Worm (Caenorhabditis elegans): ENCODE measurements around the gene ZK381.2.

DNA sequence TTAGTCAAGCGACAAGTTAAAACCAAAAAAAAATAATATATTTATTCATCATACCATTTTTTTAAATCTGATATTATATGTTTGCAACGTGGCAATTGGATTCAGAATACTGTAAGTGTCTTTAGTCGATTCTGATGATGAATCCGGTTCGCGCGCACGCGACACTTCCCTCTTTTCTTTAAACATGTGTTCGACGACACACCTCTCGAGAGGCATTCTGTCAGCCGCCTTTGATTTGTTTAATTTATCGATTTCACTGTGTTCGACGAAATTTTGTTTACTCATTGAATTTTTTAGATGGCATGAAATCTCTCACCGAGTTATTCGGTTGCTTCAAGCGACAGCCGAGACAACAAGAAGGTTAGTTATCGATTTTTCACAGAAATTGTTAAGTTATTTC lies 46.4 kb downstream of the ZK381.2 start, which contains the start of gene trxr-1:
- TF ChIP-seq C04F5.9 (tag; optimal IDR thresholded peaks at IDR 0.05), result no peak
- no peak for TF ChIP-seq mab-9 (GFP tag; IDR thresholded peaks at IDR 0.05)
- no peak for TF ChIP-seq mep-1 (tag; optimal IDR thresholded peaks at IDR 0.05)
- TF ChIP-seq nhr-28 (tag; optimal IDR thresholded peaks at IDR 0.05), result no peak
- TF ChIP-seq nhr-76 (tag; optimal IDR thresholded peaks at IDR 0.05), result no peak
- TF ChIP-seq fkh-8 (tag; optimal IDR thresholded peaks at IDR 0.05), result no peak
- TF ChIP-seq lin-13 (GFP tag; optimal IDR thresholded peaks at IDR 0.05), result no peak
- no peak for TF ChIP-seq C34B4.2 (tag; optimal IDR thresholded peaks at IDR 0.05)
- TF ChIP-seq lsy-2 (tag; optimal IDR thresholded peaks at IDR 0.05), result no peak
- TF ChIP-seq nhr-11 (tag; optimal IDR thresholded peaks at IDR 0.05), result no peak
- no peak for TF ChIP-seq ztf-11 (tag; optimal IDR thresholded peaks at IDR 0.05)

Measured in whole organism, L1 larva.